Fruit fly (Drosophila melanogaster): ENCODE measurements around the gene Cyt-b5-r.

- no peak for TF ChIP-seq EcR (GFP tag; optimal IDR thresholded peaks at IDR 0.05)
- TF ChIP-seq usp (GFP tag; optimal IDR thresholded peaks at IDR 0.05) = no peak
- TF ChIP-seq psq (optimal IDR thresholded peaks at IDR 0.05) = no peak
- TF ChIP-seq pan (optimal IDR thresholded peaks at IDR 0.05) = no peak
- no peak for TF ChIP-seq CG8478 (optimal IDR thresholded peaks at IDR 0.05)
These were observed 49.1 kb upstream of the Cyt-b5-r start for dm6 chr2L:16839665-16840064.
